Fruit fly (Drosophila melanogaster): Measurements from ENCODE around the gene CG6959.

DNA sequence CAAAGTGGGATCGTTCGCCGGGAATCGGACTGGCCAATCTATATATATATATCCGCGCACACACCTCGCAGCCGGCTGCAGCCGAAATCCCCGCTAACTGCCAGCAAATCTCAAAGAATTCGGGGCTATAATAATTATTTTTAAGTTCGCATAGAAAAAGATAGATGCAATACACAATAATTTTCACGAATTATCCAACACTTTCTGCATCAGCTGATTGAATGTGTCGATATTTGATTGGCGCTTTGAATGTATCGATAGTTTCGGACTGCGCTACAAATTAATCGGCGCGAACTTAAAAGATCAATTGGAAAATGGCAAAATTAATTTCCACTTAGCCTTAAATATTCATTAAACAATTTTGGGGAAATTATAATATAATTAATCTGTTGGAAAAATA is 72.5 kb downstream of the CG6959 start, which contains the start of gene Sbf:
- TF ChIP-seq tj (GFP tag; optimal IDR thresholded peaks at IDR 0.05) = no peak
- TF ChIP-seq cnc (optimal IDR thresholded peaks at IDR 0.05) = no peak
- peak; percentile 53 for TF ChIP-seq CG1620 (GFP tag; optimal IDR thresholded peaks at IDR 0.05)
- TF ChIP-seq toe (GFP tag; optimal IDR thresholded peaks at IDR 0.05) = no peak
- peak; percentile 62 for TF ChIP-seq Crg-1 (GFP tag; optimal IDR thresholded peaks at IDR 0.05)
- TF ChIP-seq Mnt (GFP tag; optimal IDR thresholded peaks at IDR 0.05) = peak; percentile 55
- peak; percentile 34 for TF ChIP-seq CG12768 (GFP tag; optimal IDR thresholded peaks at IDR 0.05)
- no peak for TF ChIP-seq CG33017 (tag; optimal IDR thresholded peaks at IDR 0.05)
